Fruit fly (Drosophila melanogaster) whole organism, wandering third instar larva: Measurements from ENCODE around the gene CG33557.

ENCODE experiments used
- Abd-B ChIP-seq: fragments of >200 bp; optimal IDR thresholded peaks from 2 replicates; lab custom pipeline; 2017; ENCODE audit warnings: missing biosample characterization, missing genetic modification characterization
- Dfd ChIP-seq: fragments of >200 bp; optimal IDR thresholded peaks from 2 replicates; lab custom pipeline; 2017; ENCODE audit warnings: missing biosample characterization, missing genetic modification characterization
- GATAd ChIP-seq: sonication (Bioruptor generic); optimal IDR thresholded peaks from 2 replicates; lab custom pipeline; 2016; ENCODE audit warnings: missing biosample characterization, missing genetic modification characterization
- Hr78 ChIP-seq: fragments of >200 bp; optimal IDR thresholded peaks from 2 replicates; lab custom pipeline; 2017; ENCODE audit warnings: missing biosample characterization, missing genetic modification characterization
- br ChIP-seq: fragments of 200-800 bp; sonication (Bioruptor generic); optimal IDR thresholded peaks from 2 replicates; lab custom pipeline; 2016; ENCODE audit warnings: missing biosample characterization, missing genetic modification characterization
- dl ChIP-seq, 2 experiments: fragments of 175-275, 200-275 bp in 1 of 2; fragments of 200-275 bp in 1 of 2; sonication (Bioruptor generic); optimal IDR thresholded peaks; lab custom pipeline; 2018; ENCODE audit warnings: mild to moderate bottlenecking in 2 of 2, missing biosample characterization in 2 of 2, missing genetic modification characterization in 2 of 2, moderate library complexity in 2 of 2; ENCODE audit not compliant: partially characterized antibody in 2 of 2, insufficient read depth in 1 of 2
- foxo ChIP-seq, 2 experiments: fragments of 200-800 bp; sonication (Bioruptor generic); optimal IDR thresholded peaks; 2 replicates in 1 of 2; 3 replicates in 1 of 2; lab custom pipeline; 2016 to 2017; ENCODE audit warnings: missing biosample characterization in 2 of 2, missing genetic modification characterization in 2 of 2
- fru ChIP-seq: fragments of 200-800 bp; sonication (Bioruptor generic); optimal IDR thresholded peaks from 3 replicates; lab custom pipeline; 2016; ENCODE audit warnings: missing biosample characterization, mild to moderate bottlenecking, missing genetic modification characterization
- h ChIP-seq: fragments of 200-800 bp; sonication (Bioruptor generic); optimal IDR thresholded peaks from 3 replicates; lab custom pipeline; 2016; ENCODE audit warnings: missing biosample characterization, mild to moderate bottlenecking, missing genetic modification characterization
- lola ChIP-seq: fragments of >200 bp; optimal IDR thresholded peaks from 2 replicates; lab custom pipeline; 2017; ENCODE audit warnings: missing biosample characterization, missing genetic modification characterization
- pan ChIP-seq: fragments of >200 bp; optimal IDR thresholded peaks from 2 replicates; lab custom pipeline; 2017
- psq ChIP-seq: fragments of 200-800 bp; sonication (Bioruptor generic); optimal IDR thresholded peaks from 3 replicates; lab custom pipeline; 2017; ENCODE audit warnings: missing biosample characterization, mild to moderate bottlenecking, missing genetic modification characterization, moderate library complexity
- sv ChIP-seq: fragments of 200-800 bp; sonication (Bioruptor generic); optimal IDR thresholded peaks from 3 replicates; lab custom pipeline; 2016; ENCODE audit warnings: missing biosample characterization, missing genetic modification characterization

DNA sequence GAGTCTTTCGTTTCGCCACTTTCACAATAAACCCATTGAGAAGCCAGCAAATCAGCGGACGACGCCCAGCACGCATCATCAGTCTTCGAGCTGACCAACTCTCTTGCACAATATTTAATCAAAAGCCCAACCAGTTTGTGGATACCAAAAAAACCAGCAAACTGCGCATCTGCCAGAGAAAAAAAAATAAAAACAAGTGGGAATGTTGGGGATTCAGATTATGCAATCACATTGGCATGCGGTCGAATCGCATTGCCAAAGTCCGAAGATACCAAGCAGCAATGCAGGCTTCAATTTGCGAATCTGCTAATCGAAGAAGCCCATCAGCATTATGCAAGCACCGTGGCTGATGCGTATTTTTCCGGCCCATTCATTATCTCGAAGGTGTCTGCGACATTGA, 37.8 kb downstream of the CG33557 start:
- TF ChIP-seq lola (GFP tag; lab: Kevin White, UChicago) (no peak), fru (GFP tag; lab: Kevin White, UChicago) (no peak), Dfd (no peak), br (no peak), dl (GFP tag; optimal IDR thresholded peaks at IDR 0.05; lab: Kevin White, UChicago; ENCODE audit: insufficient read depth in 1 of 2, partially characterized antibody in 2 of 2) (no peak), Hr78 (GFP tag; lab: Kevin White, UChicago) (no peak), GATAd (GFP tag; lab: Kevin White, UChicago) (no peak), pan (lab: Kevin White, UChicago) (no peak), h (GFP tag; lab: Kevin White, UChicago) (no peak), psq (GFP tag; lab: Kevin White, UChicago) (no peak), foxo (GFP tag; optimal IDR thresholded peaks at IDR 0.05; lab: Kevin White, UChicago) (no peak), sv (GFP tag; lab: Kevin White, UChicago) (no peak), Abd-B (GFP tag; lab: Kevin White, UChicago) (no peak)
